Worm (Caenorhabditis elegans): ENCODE measurements around the gene math-15.

Gene math-15

ce11 chrII:1875658-1876057 lies 9.5 kb downstream of the math-15 start, which contains the start of gene math-13:
TSS of gene math-13 (plus strand) at chrII:1875958.
- TF ChIP-seq dve-1 (tag; optimal IDR thresholded peaks at IDR 0.05; ENCODE audit: insufficient read depth), result no peak
- no peak for TF ChIP-seq nhr-111 (GFP tag; optimal IDR thresholded peaks at IDR 0.05)
- TF ChIP-seq daf-12 (tag; optimal IDR thresholded peaks at IDR 0.05), result no peak
- no peak for TF ChIP-seq jun-1 (tag; optimal IDR thresholded peaks at IDR 0.05)

ce11 chrII:1878663-1879062 lies 12.5 kb downstream of the math-15 start, which contains the start of gene math-16:
TSS of gene math-16 (minus strand) at chrII:1878763.
- TF ChIP-seq spr-1 (tag; optimal IDR thresholded peaks at IDR 0.05) (no peak), mdl-1 (tag; optimal IDR thresholded peaks at IDR 0.05) (no peak), ceh-62 (tag; optimal IDR thresholded peaks at IDR 0.05) (no peak), T20F7.1 (GFP tag; optimal IDR thresholded peaks at IDR 0.05) (no peak), nhr-25 (tag; optimal IDR thresholded peaks at IDR 0.05; ENCODE audit: borderline replicate concordance, insufficient read depth) (no peak), pqm-1 (tag; optimal IDR thresholded peaks at IDR 0.05) (no peak), daf-19 (GFP tag; conservative IDR thresholded peaks at IDR 0.05) (no peak), ces-1 (GFP tag; optimal IDR thresholded peaks at IDR 0.05) (no peak), unc-62 (GFP tag; optimal IDR thresholded peaks at IDR 0.05 in 1 of 2) (no peak), unc-62 (tag; optimal IDR thresholded peaks at IDR 0.05) (no peak), lsy-2 (tag; optimal IDR thresholded peaks at IDR 0.05) (no peak), attf-4 (tag; optimal IDR thresholded peaks at IDR 0.05) (no peak), R02D3.7 (tag; optimal IDR thresholded peaks at IDR 0.05) (no peak), ceh-32 (tag; optimal IDR thresholded peaks at IDR 0.05; ENCODE audit: poor library complexity) (no peak), saeg-2 (GFP tag; IDR thresholded peaks at IDR 0.05) (no peak), Y48G9A.11 (GFP tag; IDR thresholded peaks at IDR 0.05) (no peak)

ce11 chrII:1882705-1883104 lies 16.5 kb downstream of the math-15 start, which contains the start of gene math-5:
TSS of gene math-5 (minus strand) at chrII:1882805.
- TF ChIP-seq nhr-42 (GFP tag; IDR thresholded peaks at IDR 0.05) (no peak), hmg-1.1 (GFP tag; IDR thresholded peaks at IDR 0.05) (no peak), daf-8 (GFP tag; IDR thresholded peaks at IDR 0.05) (no peak), lin-39 (tag; optimal IDR thresholded peaks at IDR 0.05) (no peak), daf-16 (GFP tag; optimal IDR thresholded peaks at IDR 0.05) (no peak), daf-16 (tag; optimal IDR thresholded peaks at IDR 0.05) (no peak), nhr-77 (tag; optimal IDR thresholded peaks at IDR 0.05) (no peak), egl-43 (GFP tag; IDR thresholded peaks at IDR 0.05) (no peak), hlh-11 (tag; optimal IDR thresholded peaks at IDR 0.05) (no peak), cey-2 (tag; optimal IDR thresholded peaks at IDR 0.05; ENCODE audit: borderline replicate concordance, insufficient read depth) (no peak), nhr-28 (tag; optimal IDR thresholded peaks at IDR 0.05) (no peak), fkh-10 (GFP tag; optimal IDR thresholded peaks at IDR 0.05) (no peak)

ce11 chrII:1884635-1885034 lies 18.5 kb downstream of the math-15 start, which contains the start of gene math-6:
TSS of gene math-6 (minus strand) at chrII:1884735.
- TF ChIP-seq F37D6.2 (tag; optimal IDR thresholded peaks at IDR 0.05), result no peak

ce11 chrII:1886379-1886778 lies 20.2 kb downstream of the math-15 start, which contains the start of gene math-7:
TSS of gene math-7 (minus strand) at chrII:1886479.
- no peak for TF ChIP-seq madf-9 (GFP tag; conservative IDR thresholded peaks at IDR 0.05)
- TF ChIP-seq lin-1 (GFP tag; IDR thresholded peaks at IDR 0.05), result no peak
- no peak for TF ChIP-seq Y75B8A.6 (GFP tag; IDR thresholded peaks at IDR 0.05)
